Worm (Caenorhabditis elegans) whole organism, L1 larva: ENCODE measurements around the gene F32A11.1.

Experiments
- ama-1 ChIP-seq: fragments of 150-350 bp; optimal IDR thresholded peaks from 2 replicates; lab custom pipeline; 2014
- ceh-63 ChIP-seq: fragments of 200-800 bp; sonication (Bioruptor generic); optimal IDR thresholded peaks from 2 replicates; lab custom pipeline; 2018; ENCODE audit warnings: mild to moderate bottlenecking, missing genetic modification characterization, missing compliant biosample characterization
- egl-13 ChIP-seq: sonication (generic microtip); optimal IDR thresholded peaks from 2 replicates; lab custom pipeline; 2016; ENCODE audit warnings: missing genotype, missing genetic modification reagents, missing genetic modification characterization, missing compliant biosample characterization
- ets-5 ChIP-seq: fragments of 200-800 bp; sonication (Bioruptor generic); IDR thresholded peaks from 2 replicates; pipeline ENCODE4 v1.3.6; 2022; ENCODE audit warnings: missing genetic modification characterization, missing compliant biosample characterization
- fkh-10 ChIP-seq: sonication (generic microtip); optimal IDR thresholded peaks from 2 replicates; lab custom pipeline; 2017; ENCODE audit warnings: missing biosample characterization, missing genetic modification reagents, missing genetic modification characterization
- isw-1 ChIP-seq: fragments of 200-800 bp; sonication (Bioruptor generic); IDR thresholded peaks from 2 replicates; pipeline ENCODE4 v1.3.6; 2022; ENCODE audit warnings: missing genetic modification characterization, missing compliant biosample characterization
- nhr-11 ChIP-seq: fragments of 150-350 bp; optimal IDR thresholded peaks from 2 replicates; lab custom pipeline; 2014; ENCODE audit warnings: missing biosample characterization, missing genetic modification characterization
- nhr-19 ChIP-seq: fragments of 200-800 bp; sonication (Bioruptor generic); conservative IDR thresholded peaks from 2 replicates; pipeline ENCODE4 v1.3.6; 2022; ENCODE audit warnings: missing genetic modification characterization, missing compliant biosample characterization
- nhr-77 ChIP-seq: fragments of 150-350 bp; optimal IDR thresholded peaks from 2 replicates; lab custom pipeline; 2014; ENCODE audit warnings: missing biosample characterization, missing genetic modification characterization
- sptf-1 ChIP-seq: fragments of 150-350 bp; optimal IDR thresholded peaks from 2 replicates; lab custom pipeline; 2014; ENCODE audit warnings: missing biosample characterization, missing genetic modification characterization
- unc-62 ChIP-seq: fragments of 150-350 bp; optimal IDR thresholded peaks from 2 replicates; lab custom pipeline; 2014; ENCODE audit warnings: missing biosample characterization, missing genetic modification reagents, missing genetic modification characterization
- zag-1 ChIP-seq: fragments of 150-350 bp; optimal IDR thresholded peaks from 2 replicates; lab custom pipeline; 2014; ENCODE audit warnings: missing biosample characterization, missing genetic modification characterization

DNA sequence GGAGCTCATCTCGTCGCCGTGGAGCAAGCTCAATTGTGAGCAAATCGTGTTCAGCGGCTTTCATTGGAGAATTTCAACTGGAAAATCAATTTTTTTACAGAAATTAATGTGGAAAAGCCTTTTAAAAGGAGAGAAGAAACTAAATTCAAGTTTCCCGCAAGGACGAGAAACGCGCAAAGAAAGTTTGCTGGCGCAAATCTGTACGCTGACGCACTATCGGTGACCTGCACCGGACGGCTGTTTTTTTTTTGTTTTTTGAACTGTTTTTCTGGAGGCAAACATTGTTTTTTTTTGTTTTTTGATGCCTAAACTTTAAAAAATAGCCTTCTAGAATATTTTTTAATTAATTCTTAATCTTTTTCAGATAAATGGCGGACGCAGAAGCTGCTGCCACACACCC lies at the start of gene F32A11.1, which contains the start of gene hpr-17:
- TF ChIP-seq ets-5 (GFP tag; lab: Robert Waterston, UW) (no peak), ama-1 (lab: Kevin White, UChicago) (peak; percentile 3), fkh-10 (GFP tag; lab: Kevin White, UChicago) (peak; percentile 40), unc-62 (GFP tag; lab: Kevin White, UChicago) (no peak), ceh-63 (GFP tag; lab: Kevin White, UChicago) (no peak), sptf-1 (no peak), nhr-11 (tag; lab: Kevin White, UChicago) (peak; percentile 74), nhr-77 (tag; lab: Kevin White, UChicago) (peak; percentile 67), egl-13 (tag; lab: Kevin White, UChicago) (peak; percentile 49), isw-1 (GFP tag; lab: Robert Waterston, UW) (peak; percentile 88), zag-1 (tag; lab: Kevin White, UChicago) (no peak), nhr-19 (peak; percentile 92)
